Worm (Caenorhabditis elegans) whole organism, L4 larva: ENCODE results near the gene R31.2.
A peak's percentile ranks its signal among the peaks of the same experiment; 100 is the strongest.

Experiments
- F26F4.8 ChIP-seq: fragments of 200-800 bp; sonication (Bioruptor generic); conservative IDR thresholded peaks from 2 replicates; pipeline ENCODE4 v1.3.6; 2022; ENCODE audit warnings: missing genetic modification characterization, missing compliant biosample characterization
- F49E8.2 ChIP-seq: sonication (generic microtip); optimal IDR thresholded peaks from 2 replicates; lab custom pipeline; 2016; ENCODE audit warnings: missing compliant biosample characterization, mild to moderate bottlenecking, missing genetic modification characterization, borderline replicate concordance
- T26A8.4 ChIP-seq: fragments of 200-800 bp; sonication (Bioruptor generic); IDR thresholded peaks from 2 replicates; pipeline ENCODE4 v1.3.6; 2022; ENCODE audit warnings: missing genetic modification characterization, missing compliant biosample characterization
- Y105C5A.15 ChIP-seq: fragments of 200-800 bp; sonication (Bioruptor generic); IDR thresholded peaks from 2 replicates; pipeline ENCODE4 v1.3.6; 2022; ENCODE audit warnings: missing genetic modification characterization, missing compliant biosample characterization
- Y48G9A.11 ChIP-seq: fragments of 200-800 bp; sonication (Bioruptor generic); IDR thresholded peaks from 2 replicates; pipeline ENCODE4 v1.3.6; 2022; ENCODE audit warnings: missing genetic modification reagents, missing genetic modification characterization, missing compliant biosample characterization
- Y5F2A.4 ChIP-seq: fragments of 200-800 bp; sonication (Bioruptor generic); optimal IDR thresholded peaks from 2 replicates; lab custom pipeline; 2018; ENCODE audit warnings: mild to moderate bottlenecking, missing genetic modification characterization, missing compliant biosample characterization
- Y75B8A.6 ChIP-seq: fragments of 200-800 bp; sonication (Bioruptor generic); IDR thresholded peaks from 2 replicates; pipeline ENCODE4 v1.3.6; 2022; ENCODE audit warnings: missing genetic modification reagents, missing genetic modification characterization, missing compliant biosample characterization
- aly-2 ChIP-seq: sonication (generic microtip); optimal IDR thresholded peaks from 2 replicates; lab custom pipeline; 2018; ENCODE audit warnings: missing biosample characterization, missing genetic modification characterization
- ama-1 ChIP-seq: fragments of 150-350 bp; optimal IDR thresholded peaks from 2 replicates; lab custom pipeline; 2014; ENCODE audit warnings: inconsistent platforms, mixed read lengths
- arid-1 ChIP-seq: fragments of 200-800 bp; sonication (Bioruptor generic); conservative IDR thresholded peaks from 2 replicates; pipeline ENCODE4 v1.3.6; 2022; ENCODE audit warnings: missing genetic modification reagents, missing genetic modification characterization, missing compliant biosample characterization
- ceh-82 ChIP-seq: sonication (generic microtip); optimal IDR thresholded peaks from 2 replicates; lab custom pipeline; 2017; ENCODE audit warnings: missing biosample characterization, missing genetic modification characterization
- ces-1 ChIP-seq: fragments of 150-350 bp; sonication (generic microtip); optimal IDR thresholded peaks from 4 replicates; lab custom pipeline; 2014; ENCODE audit warnings: missing biosample characterization, missing genetic modification reagents, missing genetic modification characterization
- cey-2 ChIP-seq: sonication (generic microtip); optimal IDR thresholded peaks from 3 replicates; lab custom pipeline; 2017; ENCODE audit warnings: missing genetic modification characterization, mild to moderate bottlenecking, missing compliant biosample characterization, antibody characterized with exemption, borderline replicate concordance; ENCODE audit not compliant: insufficient read depth
- ctbp-1 ChIP-seq: fragments of 200-800 bp; sonication (Bioruptor generic); IDR thresholded peaks from 2 replicates; pipeline ENCODE4 v1.3.6; 2022; ENCODE audit warnings: missing genetic modification reagents, missing genetic modification characterization, missing compliant biosample characterization
- daf-16 ChIP-seq, 3 experiments: sonication (generic microtip); optimal IDR thresholded peaks; 2 replicates each; lab custom pipeline; 2016 to 2017; ENCODE audit warnings: missing genetic modification characterization in 3 of 3, missing genetic modification reagents in 3 of 3, mild to moderate bottlenecking in 2 of 3, missing compliant biosample characterization in 2 of 3, missing biosample characterization in 1 of 3, moderate library complexity in 1 of 3
- daf-8 ChIP-seq: fragments of 200-800 bp; sonication (Bioruptor generic); IDR thresholded peaks from 2 replicates; pipeline ENCODE4 v1.3.6; 2022; ENCODE audit warnings: missing genetic modification characterization, missing compliant biosample characterization
- dmd-8 ChIP-seq: fragments of 200-800 bp; sonication (Bioruptor generic); IDR thresholded peaks from 2 replicates; pipeline ENCODE4 v1.3.6; 2022; ENCODE audit warnings: missing genetic modification characterization, missing compliant biosample characterization
- egl-27 ChIP-seq: sonication (generic microtip); optimal IDR thresholded peaks from 3 replicates; lab custom pipeline; 2017; ENCODE audit warnings: missing biosample characterization, missing genetic modification reagents, missing genetic modification characterization
- fkh-10 ChIP-seq: fragments of 150-350 bp; optimal IDR thresholded peaks from 2 replicates; lab custom pipeline; 2014; ENCODE audit warnings: missing biosample characterization, missing genetic modification reagents, missing genetic modification characterization
- gei-8 ChIP-seq: fragments of 200-800 bp; sonication (Bioruptor generic); optimal IDR thresholded peaks from 2 replicates; lab custom pipeline; 2018; ENCODE audit warnings: mild to moderate bottlenecking, missing genetic modification characterization, missing compliant biosample characterization
- hlh-11 ChIP-seq: fragments of 200-800 bp; sonication (Bioruptor generic); optimal IDR thresholded peaks from 2 replicates; lab custom pipeline; 2018; ENCODE audit warnings: mild to moderate bottlenecking, missing genetic modification characterization, missing compliant biosample characterization
- lim-7 ChIP-seq: fragments of 200-800 bp; sonication (Bioruptor generic); IDR thresholded peaks from 2 replicates; pipeline ENCODE4 v1.3.6; 2022; ENCODE audit warnings: missing genetic modification characterization, missing compliant biosample characterization
- lin-15B ChIP-seq: fragments of 150-350 bp; sonication (generic microtip); optimal IDR thresholded peaks from 3 replicates; lab custom pipeline; 2014; ENCODE audit warnings: missing biosample characterization, missing genetic modification characterization
- lin-29 ChIP-seq: fragments of 200-800 bp; sonication (Bioruptor generic); IDR thresholded peaks from 2 replicates; pipeline ENCODE4 v1.3.6; 2022; ENCODE audit warnings: missing genetic modification reagents, missing genetic modification characterization, missing compliant biosample characterization
- lin-38 ChIP-seq: fragments of 200-800 bp; sonication (Bioruptor generic); IDR thresholded peaks from 2 replicates; pipeline ENCODE4 v1.3.6; 2022; ENCODE audit warnings: missing genetic modification reagents, missing genetic modification characterization, missing compliant biosample characterization
- madf-5 ChIP-seq, 2 experiments: fragments of 200-800 bp; sonication (Bioruptor generic); IDR thresholded peaks; 2 replicates each; pipeline ENCODE4 v1.3.6; 2022; ENCODE audit warnings: missing compliant biosample characterization in 2 of 2, missing genetic modification characterization in 2 of 2
- madf-9 ChIP-seq: fragments of 200-800 bp; sonication (Bioruptor generic); conservative IDR thresholded peaks from 2 replicates; pipeline ENCODE4 v1.3.6; 2022; ENCODE audit warnings: missing genetic modification reagents, missing genetic modification characterization, missing compliant biosample characterization
- mdt-29 ChIP-seq: fragments of 200-800 bp; sonication (Bioruptor generic); IDR thresholded peaks from 2 replicates; pipeline ENCODE4 v1.3.6; 2022; ENCODE audit warnings: missing genetic modification reagents, missing genetic modification characterization, missing compliant biosample characterization
- mxl-3 ChIP-seq: fragments of 200-800 bp; sonication (Bioruptor generic); optimal IDR thresholded peaks from 2 replicates; lab custom pipeline; 2018; ENCODE audit warnings: mild to moderate bottlenecking, missing genetic modification characterization, missing compliant biosample characterization
- nhr-10 ChIP-seq: fragments of 150-350 bp; optimal IDR thresholded peaks from 2 replicates; lab custom pipeline; 2014; ENCODE audit warnings: missing biosample characterization, missing genetic modification characterization
- nhr-11 ChIP-seq: fragments of 150-350 bp; optimal IDR thresholded peaks from 2 replicates; lab custom pipeline; 2014; ENCODE audit warnings: missing biosample characterization, missing genetic modification characterization
- nhr-111 ChIP-seq: fragments of 200-800 bp; sonication (Bioruptor generic); optimal IDR thresholded peaks from 2 replicates; lab custom pipeline; 2018; ENCODE audit warnings: mild to moderate bottlenecking, missing genetic modification characterization, missing compliant biosample characterization
- nhr-237 ChIP-seq: sonication (generic microtip); optimal IDR thresholded peaks from 2 replicates; lab custom pipeline; 2017; ENCODE audit warnings: missing biosample characterization, missing genetic modification characterization
- nhr-25 ChIP-seq: sonication (generic microtip); optimal IDR thresholded peaks from 2 replicates; lab custom pipeline; 2017; ENCODE audit warnings: missing genetic modification characterization, mild to moderate bottlenecking, missing compliant biosample characterization, antibody characterized with exemption, moderate library complexity, borderline replicate concordance; ENCODE audit not compliant: insufficient read depth
- nhr-42 ChIP-seq: fragments of 200-800 bp; sonication (Bioruptor generic); IDR thresholded peaks from 2 replicates; pipeline ENCODE4 v1.3.6; 2022; ENCODE audit warnings: missing genetic modification characterization, missing compliant biosample characterization
- nhr-48 ChIP-seq: sonication (generic microtip); optimal IDR thresholded peaks from 2 replicates; lab custom pipeline; 2016; ENCODE audit warnings: mild to moderate bottlenecking, missing genetic modification characterization, missing compliant biosample characterization
- nhr-77 ChIP-seq: fragments of 150-350 bp; optimal IDR thresholded peaks from 2 replicates; lab custom pipeline; 2014; ENCODE audit warnings: missing biosample characterization, missing genetic modification characterization
- php-3 ChIP-seq: fragments of 200-800 bp; sonication (Bioruptor generic); IDR thresholded peaks from 2 replicates; pipeline ENCODE4 v1.3.6; 2022; ENCODE audit warnings: missing genetic modification reagents, missing genetic modification characterization, missing compliant biosample characterization
- pqm-1 ChIP-seq: sonication (generic microtip); optimal IDR thresholded peaks from 2 replicates; lab custom pipeline; 2017; ENCODE audit warnings: missing biosample characterization, missing genetic modification characterization
- sdz-12 ChIP-seq: fragments of 200-800 bp; sonication (Bioruptor generic); optimal IDR thresholded peaks from 2 replicates; lab custom pipeline; 2018; ENCODE audit warnings: mild to moderate bottlenecking, missing genetic modification characterization, missing compliant biosample characterization
- set-16 ChIP-seq: fragments of 200-800 bp; sonication (Bioruptor generic); IDR thresholded peaks from 2 replicates; pipeline ENCODE4 v1.3.6; 2022; ENCODE audit warnings: missing genetic modification reagents, missing genetic modification characterization, missing compliant biosample characterization
- skn-1 ChIP-seq: fragments of 150-350 bp; optimal IDR thresholded peaks from 2 replicates; lab custom pipeline; 2014; ENCODE audit warnings: missing biosample characterization, missing genetic modification characterization
- spr-3 ChIP-seq: fragments of 200-800 bp; sonication (Bioruptor generic); optimal IDR thresholded peaks from 2 replicates; lab custom pipeline; 2018; ENCODE audit warnings: mild to moderate bottlenecking, missing genetic modification characterization, missing compliant biosample characterization
- tra-1 ChIP-seq: fragments of 200-800 bp; sonication (Bioruptor generic); IDR thresholded peaks from 2 replicates; pipeline ENCODE4 v1.3.6; 2022; ENCODE audit warnings: missing genetic modification reagents, missing genetic modification characterization, missing compliant biosample characterization
- unc-130 ChIP-seq: sonication (generic microtip); optimal IDR thresholded peaks from 2 replicates; lab custom pipeline; 2016; ENCODE audit warnings: missing genetic modification reagents, missing genetic modification characterization, missing compliant biosample characterization
- unc-39 ChIP-seq: sonication (generic microtip); optimal IDR thresholded peaks from 2 replicates; lab custom pipeline; 2017; ENCODE audit warnings: missing biosample characterization, missing genetic modification characterization
- unc-62 ChIP-seq, 3 experiments: fragments of 150-350 bp in 1 of 3; sonication (generic microtip); optimal IDR thresholded peaks in 2 of 3; peaks in 1 of 3; 1 replicate in 1 of 3; 2 replicates in 2 of 3; lab custom pipeline; 2014 to 2017; ENCODE audit warnings: missing biosample characterization in 3 of 3, missing genetic modification characterization in 3 of 3, missing genetic modification reagents in 3 of 3, missing genotype in 1 of 3
- vab-7 ChIP-seq: fragments of 200-800 bp; sonication (Bioruptor generic); IDR thresholded peaks from 2 replicates; pipeline ENCODE4 v1.3.6; 2022; ENCODE audit warnings: missing genetic modification reagents, missing genetic modification characterization, missing compliant biosample characterization
- zfp-3 ChIP-seq: fragments of 200-800 bp; sonication (Bioruptor generic); conservative IDR thresholded peaks from 2 replicates; pipeline ENCODE4 v1.3.6; 2022; ENCODE audit warnings: missing genetic modification reagents, missing genetic modification characterization, missing compliant biosample characterization
- ztf-11 ChIP-seq: fragments of 150-350 bp; optimal IDR thresholded peaks from 2 replicates; lab custom pipeline; 2014; ENCODE audit warnings: missing biosample characterization, missing genetic modification characterization

The R31.2 gene

ce11 chrV:11887988-11888499 lies 29.3 kb upstream of the R31.2 start, which contains the start of gene adh-1 (continued):
- peak; percentile 74 for TF ChIP-seq cey-2 (tag; lab: Kevin White, UChicago)
- TF ChIP-seq mdt-29 (GFP tag; lab: Robert Waterston, UW) = peak; percentile 66; the same call in 1 of the 2 replicates
- TF ChIP-seq T26A8.4 (GFP tag; lab: Robert Waterston, UW) = no peak
- peak; percentile 93 for TF ChIP-seq gei-8 (GFP tag; lab: Kevin White, UChicago)
- TF ChIP-seq daf-16 (GFP tag; optimal IDR thresholded peaks at IDR 0.05; lab: Kevin White, UChicago) = peak in 1 of 2 experiments; percentile 50
- TF ChIP-seq daf-16 (tag; optimal IDR thresholded peaks at IDR 0.05; lab: Kevin White, UChicago) = peak; percentile 72
- no peak for TF ChIP-seq nhr-237 (tag; lab: Kevin White, UChicago)
- no peak for TF ChIP-seq spr-3 (GFP tag; lab: Kevin White, UChicago)
- TF ChIP-seq Y105C5A.15 (GFP tag; lab: Robert Waterston, UW) = no peak
- no peak for TF ChIP-seq ctbp-1 (GFP tag; lab: Robert Waterston, UW)
- TF ChIP-seq set-16 = no peak
- TF ChIP-seq nhr-25 (tag; lab: Kevin White, UChicago) = no peak
- TF ChIP-seq mxl-3 (GFP tag; lab: Kevin White, UChicago) = peak; percentile 100
- no peak for TF ChIP-seq ces-1 (GFP tag; lab: Kevin White, UChicago)
- TF ChIP-seq dmd-8 = no peak
- no peak for TF ChIP-seq ceh-82
- no peak for TF ChIP-seq F26F4.8
- TF ChIP-seq lin-15B (tag; lab: Kevin White, UChicago) = no peak
- TF ChIP-seq daf-8 (GFP tag; lab: Robert Waterston, UW) = no peak
- no peak for TF ChIP-seq unc-39
- peak in 1 of 2 experiments; percentile 99 for TF ChIP-seq unc-62 (GFP tag; optimal IDR thresholded peaks at IDR 0.05 in 1 of 2; lab: Kevin White, UChicago)
- no peak for TF ChIP-seq unc-62 (tag; optimal IDR thresholded peaks at IDR 0.05; lab: Kevin White, UChicago)
- TF ChIP-seq nhr-48 (tag; lab: Kevin White, UChicago) = peak; percentile 88
- no peak for TF ChIP-seq Y5F2A.4 (GFP tag; lab: Kevin White, UChicago)
- no peak for TF ChIP-seq aly-2 (tag; lab: Kevin White, UChicago)
- TF ChIP-seq Y75B8A.6 = no peak
- TF ChIP-seq nhr-11 (tag; lab: Kevin White, UChicago) = peak; percentile 73
- no peak for TF ChIP-seq fkh-10 (GFP tag; lab: Kevin White, UChicago)
- no peak for TF ChIP-seq arid-1
- no peak for TF ChIP-seq unc-130
- peak; percentile 83 for TF ChIP-seq nhr-77
- TF ChIP-seq Y48G9A.11 (GFP tag; lab: Robert Waterston, UW) = no peak
- TF ChIP-seq tra-1 (GFP tag; lab: Robert Waterston, UW) = no peak
- no peak for TF ChIP-seq skn-1 (tag; lab: Kevin White, UChicago)
- TF ChIP-seq php-3 (GFP tag; lab: Robert Waterston, UW) = no peak
- TF ChIP-seq sdz-12 (GFP tag; lab: Kevin White, UChicago) = no peak
- TF ChIP-seq zfp-3 (GFP tag; lab: Robert Waterston, UW) = no peak
- no peak for TF ChIP-seq lim-7 (GFP tag; lab: Robert Waterston, UW)
- no peak for TF ChIP-seq lin-38 (GFP tag; lab: Robert Waterston, UW)
- TF ChIP-seq madf-5 (GFP tag; IDR thresholded peaks at IDR 0.05; lab: Robert Waterston, UW) = no peak
- TF ChIP-seq nhr-111 (GFP tag; lab: Kevin White, UChicago) = no peak
- no peak for TF ChIP-seq ztf-11 (tag; lab: Kevin White, UChicago)
- peak; percentile 5 for TF ChIP-seq pqm-1 (tag; lab: Kevin White, UChicago)
- TF ChIP-seq nhr-10 = peak; percentile 95
- no peak for TF ChIP-seq nhr-42
- TF ChIP-seq hlh-11 = peak; percentile 92
- no peak for TF ChIP-seq F49E8.2 (tag; lab: Kevin White, UChicago)
- no peak for TF ChIP-seq lin-29
- TF ChIP-seq ama-1 = peak; percentile 93
- no peak for TF ChIP-seq vab-7
- TF ChIP-seq madf-9 (GFP tag; lab: Robert Waterston, UW) = no peak
- TF ChIP-seq egl-27 = peak; percentile 34
